Fruit fly (Drosophila melanogaster): ENCODE results near the gene CG11109.

DNA sequence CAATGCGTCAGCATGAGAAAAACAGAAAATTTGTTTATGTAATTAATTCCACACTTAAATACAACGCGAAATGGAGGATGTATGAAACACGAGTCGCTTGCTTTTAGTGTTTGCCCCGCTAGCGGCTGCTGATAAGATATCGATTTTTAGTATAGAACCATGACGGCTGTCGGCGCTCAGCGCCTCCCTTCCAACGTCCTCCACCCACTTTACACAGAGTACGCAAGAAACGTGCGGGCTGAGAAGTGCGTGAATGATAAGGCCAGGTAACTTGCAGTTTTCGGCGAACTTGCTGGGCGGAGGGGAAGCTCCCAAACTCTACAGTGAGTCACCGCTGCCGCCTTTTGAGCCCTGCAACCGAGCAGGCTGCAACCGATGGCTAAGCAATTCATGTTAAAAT, 1.6 kb upstream of the CG11109 start:
- TF ChIP-seq CG4318 (GFP tag; optimal IDR thresholded peaks at IDR 0.05) (no peak), Hr39 (GFP tag; optimal IDR thresholded peaks at IDR 0.05) (no peak), CG16779 (tag; optimal IDR thresholded peaks at IDR 0.05) (no peak), Sox14 (GFP tag; optimal IDR thresholded peaks at IDR 0.05) (no peak), cyc (GFP tag; optimal IDR thresholded peaks at IDR 0.05) (no peak), CG6854 (GFP tag; optimal IDR thresholded peaks at IDR 0.05) (no peak), Sox15 (GFP tag; optimal IDR thresholded peaks at IDR 0.05) (no peak), CG3919 (GFP tag; optimal IDR thresholded peaks at IDR 0.05) (no peak), fd85E (GFP tag; optimal IDR thresholded peaks at IDR 0.05) (no peak), CG10631 (GFP tag; optimal IDR thresholded peaks at IDR 0.05) (no peak), OdsH (GFP tag; optimal IDR thresholded peaks at IDR 0.05) (no peak), spab (GFP tag; optimal IDR thresholded peaks at IDR 0.05) (no peak), CG8119 (GFP tag; IDR thresholded peaks at IDR 0.05) (no peak), Gug (GFP tag; IDR thresholded peaks at IDR 0.05) (no peak)
